Worm (Caenorhabditis elegans) whole organism, L2 larva: Measurements from ENCODE around the gene C54D1.7.

Source experiments
- ama-1 ChIP-seq: fragments of 150-350 bp; optimal IDR thresholded peaks from 2 replicates; lab custom pipeline; 2018; ENCODE audit warnings: inconsistent platforms
- fos-1 ChIP-seq: fragments of 150-350 bp; optimal IDR thresholded peaks from 2 replicates; lab custom pipeline; 2014; ENCODE audit warnings: missing biosample characterization, missing genetic modification characterization
- lin-11 ChIP-seq: fragments of 150-350 bp; sonication (generic microtip); optimal IDR thresholded peaks from 2 replicates; lab custom pipeline; 2014; ENCODE audit warnings: missing biosample characterization, missing genetic modification characterization, inconsistent platforms, mixed read lengths
- lin-13 ChIP-seq: fragments of 150-350 bp; optimal IDR thresholded peaks from 2 replicates; lab custom pipeline; 2014; ENCODE audit warnings: missing biosample characterization, missing genetic modification reagents, missing genetic modification characterization
- lin-39 ChIP-seq: fragments of 150-350 bp; optimal IDR thresholded peaks from 2 replicates; lab custom pipeline; 2014; ENCODE audit warnings: missing biosample characterization, missing genetic modification reagents, missing genetic modification characterization
- mbf-1 ChIP-seq: sonication (generic microtip); optimal IDR thresholded peaks from 2 replicates; lab custom pipeline; 2017; ENCODE audit warnings: missing biosample characterization, missing genetic modification characterization
- mdl-1 ChIP-seq, 2 experiments: fragments of 150-350 bp in 1 of 2; sonication (generic microtip) in 1 of 2; optimal IDR thresholded peaks; 2 replicates each; lab custom pipeline; 2017; ENCODE audit warnings: missing biosample characterization in 2 of 2, missing genetic modification characterization in 2 of 2
- snpc-4 ChIP-seq: fragments of 150-350 bp; optimal IDR thresholded peaks from 2 replicates; lab custom pipeline; 2014; ENCODE audit warnings: missing biosample characterization, missing genetic modification characterization
- unc-39 ChIP-seq: fragments of 150-350 bp; optimal IDR thresholded peaks from 2 replicates; lab custom pipeline; 2014; ENCODE audit warnings: missing biosample characterization, missing genetic modification characterization

DNA sequence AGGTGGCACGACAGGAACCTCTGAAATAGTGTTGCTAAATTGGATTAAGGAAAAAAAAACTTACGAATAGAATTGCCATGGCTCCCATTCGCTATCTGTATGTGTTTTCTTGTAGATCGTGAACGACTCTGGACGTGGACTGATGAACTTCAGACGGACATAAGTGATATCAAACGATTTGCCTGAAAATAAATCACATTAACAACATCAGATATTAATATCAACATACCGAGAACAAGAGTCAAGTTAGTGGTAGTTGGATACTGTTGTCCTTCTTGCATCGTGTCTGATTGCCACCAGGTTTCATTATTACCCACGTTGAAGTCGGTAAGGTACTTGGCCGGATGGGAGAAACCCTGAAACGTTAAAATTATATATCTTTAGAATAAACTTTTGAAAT, 6.2 kb downstream of the C54D1.7 start:
- no peak for TF ChIP-seq lin-11 (tag; lab: Kevin White, UChicago)
- TF ChIP-seq snpc-4 (tag; lab: Kevin White, UChicago) = no peak
- no peak for TF ChIP-seq unc-39 (tag; lab: Kevin White, UChicago)
- TF ChIP-seq lin-13 (GFP tag; lab: Kevin White, UChicago) = no peak
- no peak for TF ChIP-seq mdl-1 (tag; optimal IDR thresholded peaks at IDR 0.05; lab: Kevin White, UChicago)
- TF ChIP-seq lin-39 = no peak
- TF ChIP-seq ama-1 (lab: Kevin White, UChicago) = no peak
- no peak for TF ChIP-seq fos-1 (tag; lab: Kevin White, UChicago)
- no peak for TF ChIP-seq mbf-1 (tag; lab: Kevin White, UChicago)
